Worm (Caenorhabditis elegans) whole organism, L1 larva: ENCODE data around the gene K09B11.5.

Experiments used
- C34B4.2 ChIP-seq: sonication (generic microtip); optimal IDR thresholded peaks from 2 replicates; lab custom pipeline; 2017; ENCODE audit warnings: mild to moderate bottlenecking, missing genetic modification characterization, missing compliant biosample characterization
- F16B12.6 ChIP-seq: fragments of 150-350 bp; optimal IDR thresholded peaks from 2 replicates; lab custom pipeline; 2014; ENCODE audit warnings: missing biosample characterization, missing genetic modification characterization
- aha-1 ChIP-seq: fragments of 150-350 bp; optimal IDR thresholded peaks from 2 replicates; lab custom pipeline; 2014; ENCODE audit warnings: missing biosample characterization, missing genetic modification characterization
- ama-1 ChIP-seq: fragments of 150-350 bp; optimal IDR thresholded peaks from 2 replicates; lab custom pipeline; 2014
- blmp-1 ChIP-seq: fragments of 150-350 bp; optimal IDR thresholded peaks from 2 replicates; lab custom pipeline; 2014; ENCODE audit warnings: missing biosample characterization, missing genetic modification characterization
- ceh-63 ChIP-seq: fragments of 200-800 bp; sonication (Bioruptor generic); optimal IDR thresholded peaks from 2 replicates; lab custom pipeline; 2018; ENCODE audit warnings: mild to moderate bottlenecking, missing genetic modification characterization, missing compliant biosample characterization
- dsc-1 ChIP-seq: sonication (generic microtip); optimal IDR thresholded peaks from 2 replicates; lab custom pipeline; 2016; ENCODE audit warnings: mild to moderate bottlenecking, missing genetic modification characterization, missing compliant biosample characterization
- efl-1 ChIP-seq, 4 experiments: fragments of 150-350 bp; optimal IDR thresholded peaks in 3 of 4; peaks in 1 of 4; 1 replicate in 1 of 4; 2 replicates in 3 of 4; lab custom pipeline; 2014; ENCODE audit warnings: missing biosample characterization in 2 of 4, missing genetic modification characterization in 2 of 4, missing genetic modification reagents in 2 of 4
- efl-3 ChIP-seq: fragments of 200-800 bp; sonication (Bioruptor generic); optimal IDR thresholded peaks from 2 replicates; lab custom pipeline; 2018; ENCODE audit warnings: mild to moderate bottlenecking, missing genetic modification characterization, missing compliant biosample characterization
- egl-27 ChIP-seq, 2 experiments: fragments of 150-350 bp in 1 of 2; sonication (generic microtip); optimal IDR thresholded peaks; 3 replicates each; lab custom pipeline; 2017 to 2018; ENCODE audit warnings: missing biosample characterization in 2 of 2, missing genetic modification characterization in 2 of 2, missing genetic modification reagents in 2 of 2
- fkh-8 ChIP-seq: sonication (generic microtip); optimal IDR thresholded peaks from 2 replicates; lab custom pipeline; 2016; ENCODE audit warnings: mild to moderate bottlenecking, missing genetic modification characterization, missing compliant biosample characterization
- fos-1 ChIP-seq: fragments of 150-350 bp; optimal IDR thresholded peaks from 2 replicates; lab custom pipeline; 2014; ENCODE audit warnings: missing biosample characterization, missing genetic modification characterization
- grh-1 ChIP-seq: fragments of 200-800 bp; sonication (Bioruptor generic); IDR thresholded peaks from 2 replicates; pipeline ENCODE4 v1.3.6; 2022; ENCODE audit warnings: missing genetic modification reagents, missing genetic modification characterization, missing compliant biosample characterization
- hpl-2 ChIP-seq: fragments of 150-350 bp; optimal IDR thresholded peaks from 2 replicates; lab custom pipeline; 2014; ENCODE audit warnings: missing biosample characterization, missing genetic modification reagents, missing genetic modification characterization
- isw-1 ChIP-seq: fragments of 200-800 bp; sonication (Bioruptor generic); IDR thresholded peaks from 2 replicates; pipeline ENCODE4 v1.3.6; 2022; ENCODE audit warnings: missing genetic modification characterization, missing compliant biosample characterization
- jun-1 ChIP-seq: fragments of 150-350 bp; optimal IDR thresholded peaks from 2 replicates; lab custom pipeline; 2014; ENCODE audit warnings: missing biosample characterization, missing genetic modification reagents, missing genetic modification characterization
- lin-13 ChIP-seq: fragments of 150-350 bp; optimal IDR thresholded peaks from 2 replicates; lab custom pipeline; 2014; ENCODE audit warnings: missing biosample characterization, missing genetic modification reagents, missing genetic modification characterization
- lin-14 ChIP-seq: fragments of 200-800 bp; sonication (Bioruptor generic); optimal IDR thresholded peaks from 2 replicates; lab custom pipeline; 2018; ENCODE audit warnings: mild to moderate bottlenecking, missing genetic modification characterization, moderate library complexity, missing compliant biosample characterization
- lin-35 ChIP-seq, 2 experiments: fragments of 150-350 bp; optimal IDR thresholded peaks; 2 replicates each; lab custom pipeline; 2014; ENCODE audit warnings: missing biosample characterization in 2 of 2, missing genetic modification characterization in 2 of 2, missing genetic modification reagents in 2 of 2
- lin-39 ChIP-seq: fragments of 150-350 bp; optimal IDR thresholded peaks from 2 replicates; lab custom pipeline; 2014; ENCODE audit warnings: missing biosample characterization, missing genetic modification reagents, missing genetic modification characterization
- mab-9 ChIP-seq: fragments of 200-800 bp; sonication (Bioruptor generic); IDR thresholded peaks from 2 replicates; pipeline ENCODE4 v1.3.6; 2022; ENCODE audit warnings: missing genetic modification reagents, missing genetic modification characterization, missing compliant biosample characterization
- mef-2 ChIP-seq: fragments of 150-350 bp; optimal IDR thresholded peaks from 2 replicates; lab custom pipeline; 2014; ENCODE audit warnings: missing biosample characterization, missing genetic modification characterization
- nhr-19 ChIP-seq: fragments of 200-800 bp; sonication (Bioruptor generic); conservative IDR thresholded peaks from 2 replicates; pipeline ENCODE4 v1.3.6; 2022; ENCODE audit warnings: missing genetic modification characterization, missing compliant biosample characterization
- nhr-47 ChIP-seq: sonication (generic microtip); optimal IDR thresholded peaks from 2 replicates; lab custom pipeline; 2016; ENCODE audit warnings: mild to moderate bottlenecking, missing genetic modification characterization, moderate library complexity, missing compliant biosample characterization
- nhr-85 ChIP-seq: sonication (generic microtip); peaks from one replicate; lab custom pipeline; 2016; ENCODE audit warnings: missing genetic modification characterization, inconsistent platforms, missing compliant biosample characterization
- snpc-4 ChIP-seq: fragments of 150-350 bp; optimal IDR thresholded peaks from 2 replicates; lab custom pipeline; 2014; ENCODE audit warnings: missing biosample characterization, missing genetic modification characterization
- sptf-1 ChIP-seq: fragments of 150-350 bp; optimal IDR thresholded peaks from 2 replicates; lab custom pipeline; 2014; ENCODE audit warnings: missing biosample characterization, missing genetic modification characterization
- sup-37 ChIP-seq: fragments of 200-800 bp; sonication (Bioruptor generic); optimal IDR thresholded peaks from 2 replicates; lab custom pipeline; 2018; ENCODE audit warnings: mild to moderate bottlenecking, missing genetic modification characterization, missing compliant biosample characterization
- swsn-7 ChIP-seq: sonication (generic microtip); optimal IDR thresholded peaks from 2 replicates; lab custom pipeline; 2016; ENCODE audit warnings: missing genetic modification characterization, missing compliant biosample characterization
- tbx-2 ChIP-seq: sonication (generic microtip); optimal IDR thresholded peaks from 2 replicates; lab custom pipeline; 2016; ENCODE audit warnings: missing genetic modification characterization, missing compliant biosample characterization
- unc-62 ChIP-seq: fragments of 150-350 bp; optimal IDR thresholded peaks from 2 replicates; lab custom pipeline; 2014; ENCODE audit warnings: missing biosample characterization, missing genetic modification reagents, missing genetic modification characterization
- vab-15 ChIP-seq: sonication (generic microtip); optimal IDR thresholded peaks from 2 replicates; lab custom pipeline; 2017; ENCODE audit warnings: missing genotype, mild to moderate bottlenecking, missing genetic modification characterization, missing compliant biosample characterization
- zag-1 ChIP-seq: fragments of 150-350 bp; optimal IDR thresholded peaks from 2 replicates; lab custom pipeline; 2014; ENCODE audit warnings: missing biosample characterization, missing genetic modification characterization
- zip-4 ChIP-seq: fragments of 200-800 bp; sonication (Bioruptor generic); optimal IDR thresholded peaks from 2 replicates; lab custom pipeline; 2018; ENCODE audit warnings: mild to moderate bottlenecking, missing genetic modification characterization, moderate library complexity, missing compliant biosample characterization
- ztf-4 ChIP-seq: fragments of 150-350 bp; optimal IDR thresholded peaks from 2 replicates; lab custom pipeline; 2014; ENCODE audit warnings: missing biosample characterization, missing genetic modification characterization

The K09B11.5 gene

DNA sequence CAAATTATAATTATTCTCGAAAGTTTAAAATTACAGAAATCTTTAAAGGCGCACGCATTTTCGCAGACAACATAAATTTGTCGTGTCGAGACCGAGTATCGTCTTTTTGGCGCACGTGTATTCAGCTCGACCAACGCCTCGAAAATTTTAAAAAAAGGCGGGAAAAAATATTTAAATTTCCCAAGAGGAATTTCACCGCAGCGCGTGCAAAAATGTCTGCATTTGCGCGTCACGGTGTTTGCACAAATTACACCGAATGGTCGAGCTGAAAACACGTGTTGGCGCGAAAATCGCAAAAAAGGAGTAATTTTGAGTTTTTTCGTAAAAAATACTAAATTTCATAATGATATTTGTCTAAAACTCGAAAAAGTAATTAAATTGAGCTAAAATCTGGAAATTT, 16.9 kb upstream of the K09B11.5 start:
- TF ChIP-seq vab-15: no peak
- TF ChIP-seq efl-1 (optimal IDR thresholded peaks at IDR 0.05; lab: Kevin White, UChicago): peak in 1 of 2 experiments; percentile 77
- peak in 1 of 2 experiments; percentile 46 for TF ChIP-seq efl-1 (GFP tag; optimal IDR thresholded peaks at IDR 0.05 in 1 of 2; lab: Kevin White, UChicago)

ce11 chrIV:13445275-13445674, 11.5 kb upstream of the K09B11.5 start, which contains the start of gene mam-3:
Gene mam-3, minus strand, starts transcription at chrIV:13445375.
- TF ChIP-seq zag-1 (tag; lab: Kevin White, UChicago) (no peak), lin-35 (GFP tag; optimal IDR thresholded peaks at IDR 0.05; lab: Kevin White, UChicago) (no peak), mab-9 (GFP tag; lab: Robert Waterston, UW) (no peak), grh-1 (GFP tag; lab: Robert Waterston, UW) (no peak), swsn-7 (tag; lab: Kevin White, UChicago) (no peak), snpc-4 (tag; lab: Kevin White, UChicago) (no peak), aha-1 (tag; lab: Kevin White, UChicago) (no peak), egl-27 (tag; optimal IDR thresholded peaks at IDR 0.05; lab: Kevin White, UChicago) (no peak), zip-4 (GFP tag; lab: Kevin White, UChicago) (no peak), fos-1 (no peak), sup-37 (GFP tag; lab: Kevin White, UChicago) (no peak)

DNA sequence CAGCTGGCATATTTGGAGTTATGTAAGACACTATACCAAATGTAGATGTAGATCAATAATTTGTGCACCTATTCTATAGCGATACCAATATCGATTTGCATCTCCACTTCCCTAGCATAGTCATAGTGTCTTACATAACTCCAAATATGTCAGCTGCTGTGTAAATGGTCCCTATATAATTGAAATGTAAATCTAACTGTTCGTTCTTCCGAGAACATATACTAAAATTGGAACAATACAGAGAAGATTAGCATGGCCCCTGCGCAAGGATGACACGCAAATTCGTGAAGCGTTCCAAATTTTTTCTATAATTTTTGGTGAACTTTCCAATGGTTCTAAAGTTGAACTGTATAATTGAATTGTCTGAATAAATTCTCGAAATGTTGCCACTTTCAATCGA, 9.7 kb upstream of the K09B11.5 start:
- TF ChIP-seq nhr-85 (tag; lab: Kevin White, UChicago): peak; percentile 30
- TF ChIP-seq, all 84 proteins: peak for 1; not testable (repeated sequence) for 83

- TF ChIP-seq nhr-19 (GFP tag; lab: Robert Waterston, UW): peak; percentile 66
- TF ChIP-seq grh-1 (GFP tag; lab: Robert Waterston, UW): 0 out of 2 replicates have a peak, but pooled peaks have one; percentile 26
- TF ChIP-seq snpc-4 (tag; lab: Kevin White, UChicago): peak; percentile 50
- TF ChIP-seq nhr-47 (tag; lab: Kevin White, UChicago): peak; percentile 57
- TF ChIP-seq efl-1 (optimal IDR thresholded peaks at IDR 0.05; lab: Kevin White, UChicago): peak in 1 of 2 experiments; percentile 0
- peak in 1 of 2 experiments; percentile 65 for TF ChIP-seq efl-1 (GFP tag; optimal IDR thresholded peaks at IDR 0.05 in 1 of 2; lab: Kevin White, UChicago)
- TF ChIP-seq swsn-7 (tag; lab: Kevin White, UChicago): peak; percentile 20
- TF ChIP-seq dsc-1 (tag; lab: Kevin White, UChicago): peak; percentile 23
- TF ChIP-seq tbx-2 (tag; lab: Kevin White, UChicago): peak; percentile 11
- peak; percentile 28 for TF ChIP-seq lin-13 (GFP tag; lab: Kevin White, UChicago)
- peak; percentile 42; the same call in 1 of the 2 replicates for TF ChIP-seq isw-1 (GFP tag; lab: Robert Waterston, UW)
These were observed 3.7 kb downstream of the K09B11.5 start for ce11 chrIV:13430137-13430536.

ce11 chrIV:13429240-13429639, 4.6 kb downstream of the K09B11.5 start, which contains the start of gene K09B11.4:
Gene K09B11.4, plus strand, starts transcription at chrIV:13429540.
- no peak for TF ChIP-seq lin-14 (GFP tag; lab: Kevin White, UChicago)
- TF ChIP-seq zag-1 (tag; lab: Kevin White, UChicago): no peak
- TF ChIP-seq efl-3 (GFP tag; lab: Kevin White, UChicago): no peak
- TF ChIP-seq lin-39 (tag; lab: Kevin White, UChicago): no peak
- no peak for TF ChIP-seq fos-1
- TF ChIP-seq, all 84 proteins: peak for 0

- no peak for TF ChIP-seq sptf-1
- no peak for TF ChIP-seq hpl-2 (GFP tag; lab: Kevin White, UChicago)
- TF ChIP-seq lin-14 (GFP tag; lab: Kevin White, UChicago): no peak
- no peak for TF ChIP-seq unc-62 (GFP tag; lab: Kevin White, UChicago)
- no peak for TF ChIP-seq mef-2 (tag; lab: Kevin White, UChicago)
- TF ChIP-seq C34B4.2: no peak
- TF ChIP-seq tbx-2 (tag; lab: Kevin White, UChicago): no peak
- TF ChIP-seq fkh-8 (tag; lab: Kevin White, UChicago): no peak
- no peak for TF ChIP-seq vab-15
- no peak for TF ChIP-seq lin-13 (GFP tag; lab: Kevin White, UChicago)
- TF ChIP-seq F16B12.6 (tag; lab: Kevin White, UChicago): no peak
- TF ChIP-seq blmp-1 (tag; lab: Kevin White, UChicago): no peak
- no peak for TF ChIP-seq nhr-47 (tag; lab: Kevin White, UChicago)
- TF ChIP-seq ama-1 (lab: Kevin White, UChicago): no peak
- no peak for TF ChIP-seq ceh-63
- TF ChIP-seq jun-1 (tag; lab: Kevin White, UChicago): no peak
- no peak for TF ChIP-seq efl-3 (GFP tag; lab: Kevin White, UChicago)
- no peak for TF ChIP-seq ztf-4 (tag; lab: Kevin White, UChicago)
These were observed 11.6 kb downstream of the K09B11.5 start, which contains the start of gene nol-9 for ce11 chrIV:13422200-13422599. Gene nol-9, plus strand, starts transcription at chrIV:13422500.
